Fruit fly (Drosophila melanogaster) Kc167 (cell line): ENCODE data around the gene sev.
A peak's percentile ranks its signal among the peaks of the same experiment; 100 is the strongest.

Experiments
- Myc ChIP-seq: fragments of >200 bp; optimal IDR thresholded peaks from 2 replicates; lab custom pipeline; 2017; ENCODE audit warnings: missing external identifiers
- Sin3A ChIP-seq: fragments of >200 bp; optimal IDR thresholded peaks from 2 replicates; lab custom pipeline; 2018; ENCODE audit warnings: missing external identifiers
- h ChIP-seq: fragments of >200 bp; optimal IDR thresholded peaks from 3 replicates; lab custom pipeline; 2018; ENCODE audit warnings: missing external identifiers
- insv ChIP-seq: fragments of >200 bp; optimal IDR thresholded peaks from 3 replicates; lab custom pipeline; 2018; ENCODE audit warnings: missing external identifiers
- psq ChIP-seq: fragments of >200 bp; optimal IDR thresholded peaks from 2 replicates; lab custom pipeline; 2017; ENCODE audit warnings: missing external identifiers
- ttk ChIP-seq: sonication (Bioruptor generic); optimal IDR thresholded peaks from 2 replicates; lab custom pipeline; 2017; ENCODE audit warnings: missing external identifiers

sev gene

dm6 chrX:11090161-11090560 lies 4.1 kb upstream of the sev start, which contains the start of gene CG2076:
Gene CG2076, plus strand, starts transcription at chrX:11090210.
- no peak for TF ChIP-seq h (lab: Kevin White, UChicago)
- no peak for TF ChIP-seq ttk (lab: Kevin White, UChicago)

dm6 chrX:11088778-11089340 lies 2.8 kb upstream of the sev start, which contains the start of gene Vago:
Gene Vago, plus strand, starts transcription at chrX:11089290.
- TF ChIP-seq h (lab: Kevin White, UChicago) (no peak), Myc (lab: Kevin White, UChicago) (no peak), Sin3A (lab: Kevin White, UChicago) (no peak), ttk (lab: Kevin White, UChicago) (no peak), insv (lab: Kevin White, UChicago) (no peak), psq (lab: Kevin White, UChicago) (no peak)

- TF ChIP-seq Sin3A (lab: Kevin White, UChicago), result no peak
- no peak for TF ChIP-seq Myc (lab: Kevin White, UChicago)
- no peak for TF ChIP-seq psq (lab: Kevin White, UChicago)
- TF ChIP-seq ttk (lab: Kevin White, UChicago), result no peak
- no peak for TF ChIP-seq h (lab: Kevin White, UChicago)
- no peak for TF ChIP-seq insv (lab: Kevin White, UChicago)
These were observed 1.3 kb upstream of the sev start for dm6 chrX:11087384-11087783.

dm6 chrX:11083007-11083406 lies 3.1 kb downstream of the sev start:
- no peak for TF ChIP-seq insv (lab: Kevin White, UChicago)
- no peak for TF ChIP-seq ttk (lab: Kevin White, UChicago)
- TF ChIP-seq Myc (lab: Kevin White, UChicago), result no peak
- TF ChIP-seq h (lab: Kevin White, UChicago), result no peak
- no peak for TF ChIP-seq Sin3A (lab: Kevin White, UChicago)
- TF ChIP-seq psq (lab: Kevin White, UChicago), result no peak

- TF ChIP-seq h (lab: Kevin White, UChicago) (peak; percentile 86), psq (lab: Kevin White, UChicago) (no peak), insv (lab: Kevin White, UChicago) (no peak)
These were observed 4.3 kb downstream of the sev start for dm6 chrX:11081834-11082233.

- TF ChIP-seq ttk (lab: Kevin White, UChicago), result no peak
- no peak for TF ChIP-seq psq (lab: Kevin White, UChicago)
- no peak for TF ChIP-seq Sin3A (lab: Kevin White, UChicago)
- TF ChIP-seq h (lab: Kevin White, UChicago), result no peak
- no peak for TF ChIP-seq insv (lab: Kevin White, UChicago)
- no peak for TF ChIP-seq Myc (lab: Kevin White, UChicago)
These were observed 4.9 kb downstream of the sev start for dm6 chrX:11081242-11081641.

- TF ChIP-seq Sin3A (lab: Kevin White, UChicago), result no peak
- no peak for TF ChIP-seq insv (lab: Kevin White, UChicago)
- TF ChIP-seq ttk (lab: Kevin White, UChicago), result no peak
- TF ChIP-seq psq (lab: Kevin White, UChicago), result no peak
- no peak for TF ChIP-seq h (lab: Kevin White, UChicago)
These were observed 19.8 kb downstream of the sev start, which contains the start of gene CG15203 for dm6 chrX:11066252-11066651. Gene CG15203, plus strand, starts transcription at chrX:11066552.

dm6 chrX:11063070-11063469 lies 23.0 kb downstream of the sev start, which contains the start of gene CG1537:
Gene CG1537, minus strand, starts transcription at chrX:11063170.
- no peak for TF ChIP-seq h (lab: Kevin White, UChicago)
- no peak for TF ChIP-seq ttk (lab: Kevin White, UChicago)
- no peak for TF ChIP-seq Sin3A (lab: Kevin White, UChicago)
- no peak for TF ChIP-seq insv (lab: Kevin White, UChicago)
- TF ChIP-seq Myc (lab: Kevin White, UChicago), result no peak
- no peak for TF ChIP-seq psq (lab: Kevin White, UChicago)

- no peak for TF ChIP-seq Myc (lab: Kevin White, UChicago)
- TF ChIP-seq insv (lab: Kevin White, UChicago), result no peak
- no peak for TF ChIP-seq psq (lab: Kevin White, UChicago)
- TF ChIP-seq h (lab: Kevin White, UChicago), result no peak
- no peak for TF ChIP-seq Sin3A (lab: Kevin White, UChicago)
- no peak for TF ChIP-seq ttk (lab: Kevin White, UChicago)
These were observed 26.6 kb downstream of the sev start, which contains the start of gene CG1545 for dm6 chrX:11059519-11059918. Gene CG1545, minus strand, starts transcription at chrX:11059619.

- TF ChIP-seq ttk (lab: Kevin White, UChicago) (no peak), psq (lab: Kevin White, UChicago) (no peak), Myc (lab: Kevin White, UChicago) (no peak), Sin3A (lab: Kevin White, UChicago) (no peak), h (lab: Kevin White, UChicago) (no peak), insv (lab: Kevin White, UChicago) (no peak)
These were observed 32.6 kb downstream of the sev start, which contains the start of gene CG1552 for dm6 chrX:11053456-11053855. Gene CG1552, minus strand, starts transcription at chrX:11053556.

dm6 chrX:11044456-11044855 lies 41.6 kb downstream of the sev start, which contains the start of gene SmydA-4:
Gene SmydA-4, plus strand, starts transcription at chrX:11044756.
- TF ChIP-seq h (lab: Kevin White, UChicago), result no peak
- no peak for TF ChIP-seq insv (lab: Kevin White, UChicago)
- TF ChIP-seq ttk (lab: Kevin White, UChicago), result no peak
- TF ChIP-seq Myc (lab: Kevin White, UChicago), result no peak
- no peak for TF ChIP-seq Sin3A (lab: Kevin White, UChicago)
- TF ChIP-seq psq (lab: Kevin White, UChicago), result no peak

- TF ChIP-seq h (lab: Kevin White, UChicago), result no peak
- no peak for TF ChIP-seq ttk (lab: Kevin White, UChicago)
- no peak for TF ChIP-seq psq (lab: Kevin White, UChicago)
- TF ChIP-seq Sin3A (lab: Kevin White, UChicago), result no peak
- TF ChIP-seq Myc (lab: Kevin White, UChicago), result no peak
- TF ChIP-seq insv (lab: Kevin White, UChicago), result no peak
These were observed 46.3 kb downstream of the sev start, which contains the start of gene vex for dm6 chrX:11039788-11040187. Gene vex, minus strand, starts transcription at chrX:11039901.
